Worm (Caenorhabditis elegans): ENCODE results near the gene perm-2.
A peak's percentile ranks its signal among the peaks of the same experiment; 100 is the strongest.

The perm-2 gene

ce11 chrIV:1097153-1097552 lies 29.4 kb upstream of the perm-2 start, which contains the start of gene cox-18:
Gene cox-18, plus strand, starts transcription at chrIV:1097453.
- TF ChIP-seq ham-2 (GFP tag; optimal IDR thresholded peaks at IDR 0.05) (no peak), cnd-1 (tag; optimal IDR thresholded peaks at IDR 0.05) (no peak), blmp-1 (tag; optimal IDR thresholded peaks at IDR 0.05) (no peak), nhr-28 (tag; optimal IDR thresholded peaks at IDR 0.05) (no peak), tbx-8 (GFP tag; optimal IDR thresholded peaks at IDR 0.05) (no peak), pha-4 (tag; optimal IDR thresholded peaks at IDR 0.05) (no peak), zip-8 (tag; optimal IDR thresholded peaks at IDR 0.05) (no peak), sem-2 (GFP tag; optimal IDR thresholded peaks at IDR 0.05) (no peak), nhr-2 (tag; optimal IDR thresholded peaks at IDR 0.05) (no peak), ceh-83 (GFP tag; optimal IDR thresholded peaks at IDR 0.05) (no peak)

- TF ChIP-seq ces-1 (GFP tag; optimal IDR thresholded peaks at IDR 0.05) (no peak), blmp-1 (tag; optimal IDR thresholded peaks at IDR 0.05) (no peak), hlh-1 (tag; optimal IDR thresholded peaks at IDR 0.05) (no peak), tbx-8 (GFP tag; optimal IDR thresholded peaks at IDR 0.05) (no peak), flh-1 (GFP tag; optimal IDR thresholded peaks at IDR 0.05) (no peak), ceh-83 (GFP tag; optimal IDR thresholded peaks at IDR 0.05) (no peak), unc-62 (GFP tag; optimal IDR thresholded peaks at IDR 0.05) (no peak)
Observed at ce11 chrIV:1104518-1104917, 22.1 kb upstream of the perm-2 start, which contains the start of the genes C44B12.9 and C44B12.3. Gene C44B12.9, minus strand, starts transcription at chrIV:1104618. Gene C44B12.3, plus strand, starts transcription at chrIV:1104766.

DNA sequence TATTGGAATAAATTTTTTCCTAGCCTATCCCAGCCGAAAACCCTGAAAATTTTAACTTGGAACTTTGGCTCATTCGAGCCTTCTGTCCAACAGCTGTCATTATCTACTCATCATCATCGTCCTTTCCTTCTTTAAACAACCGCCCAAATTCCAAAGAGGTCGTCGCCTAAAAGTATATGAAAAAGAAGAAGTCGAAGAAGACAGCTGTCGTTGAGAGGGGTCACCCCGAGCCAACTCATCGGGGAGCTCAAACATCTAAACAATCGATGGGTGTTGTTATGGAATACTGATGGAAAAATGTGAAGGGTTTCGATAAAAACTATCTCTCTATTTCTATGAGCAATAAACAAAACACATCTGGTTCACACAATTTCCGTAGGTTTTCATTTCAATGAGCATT lies 21.5 kb upstream of the perm-2 start:
- TF ChIP-seq elt-1 (tag; optimal IDR thresholded peaks at IDR 0.05; ENCODE audit: borderline replicate concordance, insufficient read depth) (no peak), hlh-1 (tag; optimal IDR thresholded peaks at IDR 0.05) (peak; percentile 95), unc-120 (tag; optimal IDR thresholded peaks at IDR 0.05; ENCODE audit: poor library complexity, severe bottlenecking) (peak; percentile 33)

DNA sequence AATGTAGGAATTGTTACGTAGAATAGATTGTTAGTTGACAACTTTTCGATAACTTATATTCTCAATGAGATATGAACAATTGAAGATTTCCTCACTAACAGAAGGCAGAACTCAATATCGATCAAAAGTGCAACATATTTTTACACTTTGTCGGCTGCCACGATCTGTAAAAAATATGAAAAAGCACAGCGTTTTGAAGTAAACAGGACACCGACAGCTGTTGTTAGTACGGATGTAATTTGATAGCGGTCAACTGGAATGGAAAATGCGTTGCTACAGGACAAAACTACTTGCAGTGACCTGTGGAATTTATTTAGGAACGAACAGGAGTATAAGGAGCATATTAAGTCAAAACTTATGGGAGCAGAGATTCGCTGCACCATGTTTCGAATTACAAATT lies 20.6 kb upstream of the perm-2 start:
- TF ChIP-seq mep-1 (tag; optimal IDR thresholded peaks at IDR 0.05), result no peak
- TF ChIP-seq unc-120 (tag; optimal IDR thresholded peaks at IDR 0.05; ENCODE audit: poor library complexity, severe bottlenecking), result no peak
- no peak for TF ChIP-seq sem-2 (GFP tag; optimal IDR thresholded peaks at IDR 0.05)
- TF ChIP-seq hlh-1 (tag; optimal IDR thresholded peaks at IDR 0.05), result peak; percentile 83
- TF ChIP-seq nhr-28 (tag; optimal IDR thresholded peaks at IDR 0.05), result no peak
- no peak for TF ChIP-seq elt-3 (tag; optimal IDR thresholded peaks at IDR 0.05)
- no peak for TF ChIP-seq ham-2 (GFP tag; optimal IDR thresholded peaks at IDR 0.05)

ce11 chrIV:1107190-1107589 lies 19.4 kb upstream of the perm-2 start, which contains the start of gene ost-1:
Gene ost-1, plus strand, starts transcription at chrIV:1107396.
- no peak for TF ChIP-seq sem-2 (GFP tag; optimal IDR thresholded peaks at IDR 0.05)
- TF ChIP-seq unc-62 (GFP tag; optimal IDR thresholded peaks at IDR 0.05), result peak; percentile 87
- peak; percentile 74 for TF ChIP-seq hlh-1 (tag; optimal IDR thresholded peaks at IDR 0.05)
- TF ChIP-seq unc-120 (tag; optimal IDR thresholded peaks at IDR 0.05; ENCODE audit: poor library complexity, severe bottlenecking), result peak; percentile 78
- no peak for TF ChIP-seq nhr-2 (tag; optimal IDR thresholded peaks at IDR 0.05)

DNA sequence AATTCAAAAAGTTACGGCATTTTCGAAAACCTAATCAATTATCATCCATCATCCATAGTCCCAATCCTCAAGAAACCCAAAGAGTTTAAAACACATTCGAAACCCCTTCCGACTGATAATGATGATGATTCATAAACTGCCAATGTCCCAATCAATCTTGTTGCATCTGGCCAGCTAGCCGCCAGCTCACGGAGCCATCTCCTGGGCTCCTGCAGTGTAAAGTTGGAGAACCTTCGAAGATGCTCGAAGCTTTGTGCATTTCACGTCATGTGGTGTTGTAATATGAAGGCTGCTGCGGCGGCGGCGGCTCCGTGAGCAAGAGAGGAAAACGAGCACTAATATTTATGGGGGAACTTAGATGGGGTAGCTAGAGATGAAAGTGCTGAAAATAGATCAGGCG lies 18.6 kb upstream of the perm-2 start:
- no peak for TF ChIP-seq pha-4 (tag; optimal IDR thresholded peaks at IDR 0.05)
- TF ChIP-seq cnd-1 (tag; optimal IDR thresholded peaks at IDR 0.05), result no peak
- no peak for TF ChIP-seq lin-13 (tag; optimal IDR thresholded peaks at IDR 0.05)
- no peak for TF ChIP-seq lin-32 (GFP tag; optimal IDR thresholded peaks at IDR 0.05)
- peak; percentile 86 for TF ChIP-seq unc-120 (tag; optimal IDR thresholded peaks at IDR 0.05; ENCODE audit: poor library complexity, severe bottlenecking)
- no peak for TF ChIP-seq nhr-76 (tag; optimal IDR thresholded peaks at IDR 0.05)
- TF ChIP-seq ztf-11 (tag; optimal IDR thresholded peaks at IDR 0.05), result no peak
- TF ChIP-seq nhr-28 (tag; optimal IDR thresholded peaks at IDR 0.05), result no peak
- TF ChIP-seq lsy-2 (tag; optimal IDR thresholded peaks at IDR 0.05), result peak; percentile 43
- no peak for TF ChIP-seq ces-1 (GFP tag; optimal IDR thresholded peaks at IDR 0.05)
- no peak for TF ChIP-seq ceh-43 (GFP tag; optimal IDR thresholded peaks at IDR 0.05)
- no peak for TF ChIP-seq sem-2 (GFP tag; optimal IDR thresholded peaks at IDR 0.05)
- peak; percentile 95 for TF ChIP-seq hlh-1 (tag; optimal IDR thresholded peaks at IDR 0.05)
- no peak for TF ChIP-seq nhr-237 (tag; optimal IDR thresholded peaks at IDR 0.05)
- no peak for TF ChIP-seq ham-2 (GFP tag; optimal IDR thresholded peaks at IDR 0.05)
- no peak for TF ChIP-seq blmp-1 (tag; optimal IDR thresholded peaks at IDR 0.05)
- TF ChIP-seq unc-39 (tag; optimal IDR thresholded peaks at IDR 0.05), result no peak
- peak; percentile 51 for TF ChIP-seq M03D4.4 (tag; optimal IDR thresholded peaks at IDR 0.05)
- TF ChIP-seq sptf-1 (tag; optimal IDR thresholded peaks at IDR 0.05), result peak; percentile 33
- TF ChIP-seq flh-1 (GFP tag; optimal IDR thresholded peaks at IDR 0.05), result no peak
- TF ChIP-seq mab-5 (tag; optimal IDR thresholded peaks at IDR 0.05), result peak; percentile 60
- TF ChIP-seq zip-8 (tag; optimal IDR thresholded peaks at IDR 0.05), result no peak
- TF ChIP-seq drap-1 (GFP tag; optimal IDR thresholded peaks at IDR 0.05), result no peak
- no peak for TF ChIP-seq elt-1 (tag; optimal IDR thresholded peaks at IDR 0.05; ENCODE audit: borderline replicate concordance, insufficient read depth)
- TF ChIP-seq ceh-39 (tag; optimal IDR thresholded peaks at IDR 0.05), result no peak
- no peak for TF ChIP-seq elt-3 (tag; optimal IDR thresholded peaks at IDR 0.05)
- no peak for TF ChIP-seq mep-1 (tag; optimal IDR thresholded peaks at IDR 0.05)
- no peak for TF ChIP-seq snpc-4 (tag; optimal IDR thresholded peaks at IDR 0.05)
- no peak for TF ChIP-seq tbx-8 (GFP tag; optimal IDR thresholded peaks at IDR 0.05)
- no peak for TF ChIP-seq ceh-83 (GFP tag; optimal IDR thresholded peaks at IDR 0.05)
- no peak for TF ChIP-seq mls-2 (tag; optimal IDR thresholded peaks at IDR 0.05)
- TF ChIP-seq bed-3 (GFP tag; optimal IDR thresholded peaks at IDR 0.05), result no peak
- TF ChIP-seq unc-62 (GFP tag; optimal IDR thresholded peaks at IDR 0.05), result peak; percentile 99
